Fruit fly (Drosophila melanogaster): ENCODE measurements around the gene CG9154.
A peak's percentile ranks its signal among the peaks of the same experiment; 100 is the strongest.

CG9154 gene

dm6 chr2L:6098479-6099269, 28.2 kb upstream of the CG9154 start, which contains the start of gene CG9175 (continued):
- TF ChIP-seq Fer3 (tag; optimal IDR thresholded peaks at IDR 0.05) (no peak), CG8765 (GFP tag; IDR thresholded peaks at IDR 0.05) (no peak), Xbp1 (GFP tag; optimal IDR thresholded peaks at IDR 0.05) (peak; percentile 92), abd-A (tag; optimal IDR thresholded peaks at IDR 0.05) (peak; percentile 62), pros (GFP tag; optimal IDR thresholded peaks at IDR 0.05) (peak; percentile 17), unc-4 (GFP tag; IDR thresholded peaks at IDR 0.05; ENCODE audit: partially characterized antibody) (peak; percentile 99), tgo (GFP tag; IDR thresholded peaks at IDR 0.05) (no peak), CG11085 (GFP tag; IDR thresholded peaks at IDR 0.05) (no peak; the same call in 1 of the 2 replicates), CG12769 (tag; optimal IDR thresholded peaks at IDR 0.05) (no peak), CG7786 (GFP tag; optimal IDR thresholded peaks at IDR 0.05) (no peak), Pdp1 (GFP tag; optimal IDR thresholded peaks at IDR 0.05) (peak; percentile 22 to 63), Sin3A (optimal IDR thresholded peaks at IDR 0.05) (peak; percentile 73), Ets65A (GFP tag) (no peak), ind (GFP tag; optimal IDR thresholded peaks at IDR 0.05) (peak; percentile 7), CG16779 (GFP tag; IDR thresholded peaks at IDR 0.05) (no peak), vnd (GFP tag; IDR thresholded peaks at IDR 0.05; ENCODE audit: partially characterized antibody) (peak; percentile 87), CG14441 (GFP tag; IDR thresholded peaks at IDR 0.05) (no peak), sd (tag; optimal IDR thresholded peaks at IDR 0.05) (peak; percentile 66), pnt (GFP tag; optimal IDR thresholded peaks at IDR 0.05) (peak; percentile 12), trh (GFP tag; optimal IDR thresholded peaks at IDR 0.05) (no peak), CG9215 (GFP tag; IDR thresholded peaks at IDR 0.05) (no peak), Dek (tag; optimal IDR thresholded peaks at IDR 0.05) (peak; percentile 33), D19B (GFP tag; optimal IDR thresholded peaks at IDR 0.05) (no peak), CG6272 (GFP tag; IDR thresholded peaks at IDR 0.05) (no peak; the same call in 1 of the 2 replicates), psq (GFP tag; optimal IDR thresholded peaks at IDR 0.05) (no peak), CG8388 (GFP tag; optimal IDR thresholded peaks at IDR 0.05) (peak; percentile 40), vvl (GFP tag; IDR thresholded peaks at IDR 0.05) (peak; percentile 55; the same call in 1 of the 2 replicates), Opbp (GFP tag; IDR thresholded peaks at IDR 0.05; ENCODE audit: partially characterized antibody) (peak; percentile 97), Ssrp (tag; optimal IDR thresholded peaks at IDR 0.05) (no peak), CG31224 (GFP tag; IDR thresholded peaks at IDR 0.05) (no peak), hb (GFP tag; IDR thresholded peaks at IDR 0.05; ENCODE audit: partially characterized antibody) (peak; percentile 93), CG7963 (GFP tag; IDR thresholded peaks at IDR 0.05; ENCODE audit: partially characterized antibody) (peak; percentile 93), tio (GFP tag; optimal IDR thresholded peaks at IDR 0.05) (no peak), nom (GFP tag; optimal IDR thresholded peaks at IDR 0.05) (no peak), btn (GFP tag; optimal IDR thresholded peaks at IDR 0.05) (no peak), HLHmδ (GFP tag; optimal IDR thresholded peaks at IDR 0.05) (peak; percentile 83), CG1233 (GFP tag; optimal IDR thresholded peaks at IDR 0.05) (no peak), NK7.1 (GFP tag; optimal IDR thresholded peaks at IDR 0.05) (no peak), Nf-YB (GFP tag; optimal IDR thresholded peaks at IDR 0.05) (peak; percentile 40), CG2129 (GFP tag; IDR thresholded peaks at IDR 0.05; ENCODE audit: partially characterized antibody) (peak; percentile 89), gce (GFP tag; IDR thresholded peaks at IDR 0.05) (no peak), Gug (GFP tag; IDR thresholded peaks at IDR 0.05) (no peak; the same call in 3 of the 4 replicates), nau (GFP tag; optimal IDR thresholded peaks at IDR 0.05) (peak; percentile 17), CG2889 (GFP tag; IDR thresholded peaks at IDR 0.05) (no peak), Usf (GFP tag; optimal IDR thresholded peaks at IDR 0.05) (no peak), cas (GFP tag; IDR thresholded peaks at IDR 0.05) (peak; percentile 58; the same call in 1 of the 2 replicates), fd96Cb (tag; optimal IDR thresholded peaks at IDR 0.05) (no peak), CG9797 (GFP tag; optimal IDR thresholded peaks at IDR 0.05) (peak; percentile 57), sima (GFP tag; optimal IDR thresholded peaks at IDR 0.05) (no peak)
